Fruit fly (Drosophila melanogaster) whole organism, embryonic: ENCODE data around the gene SMSr.

Source experiments
- Atf-2 ChIP-seq: fragments of 200-800 bp; sonication (Bioruptor generic); optimal IDR thresholded peaks from 2 replicates; lab custom pipeline; 2016; ENCODE audit warnings: missing biosample characterization, missing genetic modification characterization
- Atf6 ChIP-seq: fragments of 200-800 bp; sonication (Bioruptor generic); IDR thresholded peaks from 2 replicates; pipeline ENCODE4 v1.3.6; 2022; ENCODE audit warnings: missing biosample characterization, missing genetic modification characterization
- B-H1 ChIP-seq: fragments of 200-800 bp; sonication (Bioruptor generic); IDR thresholded peaks from 3 replicates; pipeline ENCODE4 v1.3.6; 2022; ENCODE audit warnings: missing biosample characterization, missing genetic modification characterization
- BEAF-32 ChIP-seq: fragments of 200-800 bp; sonication (Bioruptor generic); optimal IDR thresholded peaks from 3 replicates; lab custom pipeline; 2017; ENCODE audit warnings: missing biosample characterization, missing genetic modification characterization, mild to moderate bottlenecking, moderate library complexity, missing genetic modification reagents
- Bgb ChIP-seq: fragments of 200-800 bp; sonication (Bioruptor generic); IDR thresholded peaks from 2 replicates; pipeline ENCODE4 v1.3.6; 2022; ENCODE audit warnings: missing biosample characterization, missing genetic modification characterization; ENCODE audit not compliant: partially characterized antibody
- BtbVII ChIP-seq: fragments of 200-800 bp; sonication (Bioruptor generic); optimal IDR thresholded peaks from 3 replicates; lab custom pipeline; 2017; ENCODE audit warnings: missing biosample characterization, mild to moderate bottlenecking, missing genetic modification characterization
- CG12391 ChIP-seq: fragments of 200-800 bp; sonication (Bioruptor generic); optimal IDR thresholded peaks from 3 replicates; lab custom pipeline; 2018; ENCODE audit warnings: missing biosample characterization, mild to moderate bottlenecking, missing genetic modification characterization, moderate library complexity
- CG12659 ChIP-seq: fragments of 200-800 bp; sonication (Bioruptor generic); optimal IDR thresholded peaks from 3 replicates; lab custom pipeline; 2017; ENCODE audit warnings: mild to moderate bottlenecking, missing biosample characterization, missing genetic modification reagents, missing genetic modification characterization
- CG13287 ChIP-seq: fragments of 200-800 bp; sonication (Bioruptor generic); IDR thresholded peaks from 2 replicates; pipeline ENCODE4 v1.3.6; 2022; ENCODE audit warnings: missing biosample characterization, missing genetic modification characterization; ENCODE audit not compliant: partially characterized antibody
- CG1529 ChIP-seq: fragments of 200-800 bp; sonication (Bioruptor generic); optimal IDR thresholded peaks from 3 replicates; lab custom pipeline; 2018; ENCODE audit warnings: missing biosample characterization, missing genetic modification characterization
- CG15514 ChIP-seq: fragments of 200-800 bp; sonication (Bioruptor generic); optimal IDR thresholded peaks from 3 replicates; lab custom pipeline; 2017; ENCODE audit warnings: missing biosample characterization, missing genetic modification characterization, mild to moderate bottlenecking, moderate library complexity, missing genetic modification reagents
- CG1603 ChIP-seq: fragments of 200-800 bp; sonication (Bioruptor generic); optimal IDR thresholded peaks from 2 replicates; lab custom pipeline; 2019; ENCODE audit warnings: missing biosample characterization, mild to moderate bottlenecking, missing genetic modification characterization, moderate library complexity
- CG17186 ChIP-seq: fragments of 200-800 bp; sonication (Bioruptor generic); optimal IDR thresholded peaks from 3 replicates; lab custom pipeline; 2017; ENCODE audit warnings: missing biosample characterization, missing genetic modification reagents, missing genetic modification characterization
- CG17385 ChIP-seq: fragments of 200-800 bp; sonication (Bioruptor generic); optimal IDR thresholded peaks from 3 replicates; lab custom pipeline; 2018; ENCODE audit warnings: missing biosample characterization, mild to moderate bottlenecking, missing genetic modification characterization
- CG17829 ChIP-seq: fragments of 200-800 bp; optimal IDR thresholded peaks from 2 replicates; lab custom pipeline; 2019; ENCODE audit warnings: missing biosample characterization, mild to moderate bottlenecking, missing genetic modification characterization, moderate library complexity
- CG2116 ChIP-seq: fragments of 200-800 bp; sonication (Bioruptor generic); optimal IDR thresholded peaks from 3 replicates; lab custom pipeline; 2018; ENCODE audit warnings: missing biosample characterization, mild to moderate bottlenecking, missing genetic modification characterization
- CG30020 ChIP-seq: fragments of 200-800 bp; optimal IDR thresholded peaks from 2 replicates; lab custom pipeline; 2019; ENCODE audit warnings: missing biosample characterization, mild to moderate bottlenecking, missing genetic modification characterization, moderate library complexity
- CG32767 ChIP-seq: fragments of 200-800 bp; sonication (Bioruptor generic); IDR thresholded peaks from 2 replicates; pipeline ENCODE4 v1.3.6; 2022; ENCODE audit warnings: missing biosample characterization, missing genetic modification characterization
- CG33557 ChIP-seq: fragments of 200-800 bp; sonication (Bioruptor generic); optimal IDR thresholded peaks from 2 replicates; lab custom pipeline; 2019; ENCODE audit warnings: missing biosample characterization, mild to moderate bottlenecking, missing genetic modification characterization, moderate library complexity
- CG42726 ChIP-seq: fragments of 200-800 bp; sonication (Bioruptor generic); IDR thresholded peaks from 2 replicates; pipeline ENCODE4 v1.3.6; 2022; ENCODE audit warnings: missing biosample characterization, missing genetic modification characterization; ENCODE audit not compliant: partially characterized antibody
- CG4617 ChIP-seq: fragments of 200-800 bp; sonication (Bioruptor generic); optimal IDR thresholded peaks from 3 replicates; lab custom pipeline; 2016; ENCODE audit warnings: missing biosample characterization, missing genetic modification characterization, borderline replicate concordance
- CG8924 ChIP-seq: fragments of 200-800 bp; optimal IDR thresholded peaks from 3 replicates; lab custom pipeline; 2019; ENCODE audit warnings: missing biosample characterization, mild to moderate bottlenecking, missing genetic modification characterization, moderate library complexity
- CG9797 ChIP-seq: fragments of 200-800 bp; sonication (Bioruptor generic); optimal IDR thresholded peaks from 3 replicates; lab custom pipeline; 2018; ENCODE audit warnings: missing biosample characterization, mild to moderate bottlenecking, missing genetic modification characterization
- Dp ChIP-seq: fragments of 200-800 bp; sonication (Bioruptor generic); optimal IDR thresholded peaks from 2 replicates; lab custom pipeline; 2018; ENCODE audit warnings: missing biosample characterization, mild to moderate bottlenecking, missing genetic modification characterization, moderate library complexity
- Drgx ChIP-seq: fragments of 200-800 bp; sonication (Bioruptor generic); IDR thresholded peaks from 2 replicates; pipeline ENCODE4 v1.3.6; 2022; ENCODE audit warnings: missing biosample characterization, missing genetic modification characterization
- Ets97D ChIP-seq: fragments of 200-800 bp; sonication (Bioruptor generic); optimal IDR thresholded peaks from 3 replicates; lab custom pipeline; 2016; ENCODE audit warnings: missing biosample characterization, missing genetic modification characterization
- Fer1 ChIP-seq: fragments of 200-800 bp; sonication (Bioruptor generic); optimal IDR thresholded peaks from 2 replicates; lab custom pipeline; 2017; ENCODE audit warnings: missing biosample characterization, mild to moderate bottlenecking, missing genetic modification characterization
- HLH4C ChIP-seq: fragments of 200-800 bp; sonication (Bioruptor generic); IDR thresholded peaks from 3 replicates; pipeline ENCODE4 v1.3.6; 2022; ENCODE audit warnings: missing biosample characterization, missing genetic modification characterization; ENCODE audit not compliant: partially characterized antibody
- Lhr ChIP-seq: fragments of 200-800 bp; sonication (Bioruptor generic); optimal IDR thresholded peaks from 3 replicates; lab custom pipeline; 2017; ENCODE audit warnings: mild to moderate bottlenecking, missing biosample characterization, missing genetic modification reagents, missing genetic modification characterization
- MBD-R2 ChIP-seq: fragments of 200-800 bp; sonication (Bioruptor generic); IDR thresholded peaks from 2 replicates; pipeline ENCODE4 v1.3.6; 2022; ENCODE audit warnings: missing biosample characterization, missing genetic modification characterization
- MESR4 ChIP-seq: fragments of 200-800 bp; sonication (Bioruptor generic); optimal IDR thresholded peaks from 2 replicates; lab custom pipeline; 2018; ENCODE audit warnings: missing biosample characterization, mild to moderate bottlenecking, missing genetic modification characterization, moderate library complexity
- Med ChIP-seq: fragments of 200-800 bp; sonication (Bioruptor generic); peaks from one replicate; lab custom pipeline; 2016; ENCODE audit warnings: missing biosample characterization, missing genetic modification characterization, mild to moderate bottlenecking, inconsistent platforms, moderate library complexity
- NC2β ChIP-seq: fragments of 200-800 bp; sonication (Bioruptor generic); optimal IDR thresholded peaks from 2 replicates; lab custom pipeline; 2016; ENCODE audit warnings: missing biosample characterization, missing genetic modification characterization
- Nf-YC ChIP-seq: fragments of 200-800 bp; optimal IDR thresholded peaks from 3 replicates; lab custom pipeline; 2019; ENCODE audit warnings: missing biosample characterization, mild to moderate bottlenecking, missing genetic modification characterization, moderate library complexity
- Ssrp ChIP-seq: fragments of 200-800 bp; sonication (Bioruptor generic); optimal IDR thresholded peaks from 2 replicates; lab custom pipeline; 2018; ENCODE audit warnings: missing biosample characterization, mild to moderate bottlenecking, missing genetic modification characterization, moderate library complexity
- Stat92E ChIP-seq, 3 experiments: fragments of >200 bp in 2 of 3; fragments of 200-800 bp in 1 of 3; sonication (Bioruptor generic) in 1 of 3; optimal IDR thresholded peaks; 2 replicates each; lab custom pipeline; 2017 to 2019; ENCODE audit warnings: missing biosample characterization in 3 of 3, missing genetic modification characterization in 3 of 3, mild to moderate bottlenecking in 1 of 3, moderate library complexity in 1 of 3
- Vsx1 ChIP-seq: fragments of 200-800 bp; sonication (Bioruptor generic); optimal IDR thresholded peaks from 2 replicates; lab custom pipeline; 2017; ENCODE audit warnings: missing biosample characterization, mild to moderate bottlenecking, missing genetic modification characterization, missing genetic modification reagents
- bbx ChIP-seq: fragments of 200-800 bp; sonication (Bioruptor generic); IDR thresholded peaks from 2 replicates; pipeline ENCODE4 v1.3.6; 2022; ENCODE audit warnings: missing biosample characterization, missing genetic modification characterization; ENCODE audit not compliant: partially characterized antibody
- bsh ChIP-seq, 2 experiments: fragments of 200-800 bp; sonication (Bioruptor generic); optimal IDR thresholded peaks; 2 replicates each; lab custom pipeline; 2017 to 2018; ENCODE audit warnings: mild to moderate bottlenecking in 2 of 2, missing biosample characterization in 2 of 2, missing genetic modification characterization in 2 of 2, moderate library complexity in 1 of 2
- dati ChIP-seq: fragments of 200-800 bp; sonication (Bioruptor generic); IDR thresholded peaks from 2 replicates; pipeline ENCODE4 v1.3.6; 2022; ENCODE audit warnings: missing biosample characterization, missing genetic modification characterization
- gfzf ChIP-seq: fragments of 200-800 bp; sonication (Bioruptor generic); optimal IDR thresholded peaks from 2 replicates; lab custom pipeline; 2016; ENCODE audit warnings: missing biosample characterization, mild to moderate bottlenecking, missing genetic modification characterization, moderate library complexity
- hkb ChIP-seq, 2 experiments: fragments of 200-800 bp in 1 of 2; fragments of >200 bp in 1 of 2; sonication (Bioruptor generic) in 1 of 2; IDR thresholded peaks in 1 of 2; optimal IDR thresholded peaks in 1 of 2; 2 replicates each; pipeline versions ENCODE4 v1.3.6 to Lab custom; 2017 to 2022; ENCODE audit warnings: missing biosample characterization in 1 of 2, missing genetic modification characterization in 1 of 2
- phol ChIP-seq: fragments of 200-800 bp; sonication (Bioruptor generic); optimal IDR thresholded peaks from 3 replicates; lab custom pipeline; 2018; ENCODE audit warnings: missing biosample characterization, mild to moderate bottlenecking, missing genetic modification characterization, moderate library complexity
- row ChIP-seq: fragments of 200-800 bp; sonication (Bioruptor generic); IDR thresholded peaks from 3 replicates; pipeline ENCODE4 v1.3.6; 2022; ENCODE audit warnings: missing biosample characterization, missing genetic modification characterization
- sens ChIP-seq: fragments of 200-800 bp; sonication (Bioruptor generic); peaks from one replicate; lab custom pipeline; 2016; ENCODE audit warnings: missing biosample characterization, missing genetic modification characterization
- sqz ChIP-seq: fragments of 200-800 bp; sonication (Bioruptor generic); optimal IDR thresholded peaks from 3 replicates; lab custom pipeline; 2018; ENCODE audit warnings: missing biosample characterization, mild to moderate bottlenecking, missing genetic modification characterization
- wek ChIP-seq: fragments of 200-800 bp; sonication (Bioruptor generic); optimal IDR thresholded peaks from 3 replicates; lab custom pipeline; 2018; ENCODE audit warnings: missing biosample characterization, mild to moderate bottlenecking, missing genetic modification characterization, moderate library complexity

Gene SMSr

DNA sequence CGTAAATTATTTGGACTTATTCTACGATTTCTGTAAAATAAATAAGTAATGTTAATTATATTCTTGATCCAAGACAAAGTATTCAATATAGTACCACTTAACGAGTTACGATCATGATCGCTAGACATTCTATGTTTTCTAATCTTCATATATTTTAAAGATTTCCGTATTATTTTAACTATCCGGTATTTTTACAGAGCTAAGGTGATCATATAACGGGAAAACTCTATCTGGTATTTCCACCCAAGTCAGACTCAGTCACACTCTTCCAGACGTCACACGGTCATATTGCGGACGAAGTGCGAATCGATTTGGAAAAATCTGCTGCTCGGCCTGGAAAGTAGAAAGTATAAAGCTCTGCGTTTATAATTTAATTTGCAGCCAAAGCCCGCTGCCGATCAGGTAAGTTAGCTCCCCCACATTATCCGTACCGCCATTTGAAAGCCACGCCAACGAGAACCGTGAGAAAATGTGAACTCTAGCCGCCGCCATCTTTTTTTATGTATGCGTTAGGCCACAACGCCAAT, 42.0 kb downstream of the SMSr start, which contains the start of the genes lark and eco:
Gene lark (plus strand): TSS at position 51 of the 527 bp plus-strand sequence.
Gene eco (minus strand): TSS at position 125 of the 527 bp plus-strand sequence.
- TF ChIP-seq BtbVII (GFP tag; lab: Kevin White, UChicago): peak; percentile 18
- peak; percentile 30 for TF ChIP-seq CG30020 (tag; lab: Kevin White, UChicago)
- peak; percentile 6 for TF ChIP-seq CG15514
- TF ChIP-seq CG17385: peak; percentile 35
- TF ChIP-seq NC2β (GFP tag; lab: Kevin White, UChicago): peak; percentile 4
- peak; percentile 92 for TF ChIP-seq CG9797 (GFP tag; lab: Kevin White, UChicago)
- peak; percentile 4 for TF ChIP-seq Fer1
- TF ChIP-seq HLH4C (GFP tag; lab: Robert Waterston, UW): no peak
- TF ChIP-seq CG13287 (GFP tag; lab: Robert Waterston, UW): peak; percentile 25; the same call in 1 of the 2 replicates
- peak; percentile 4 for TF ChIP-seq CG8924
- TF ChIP-seq dati (GFP tag; lab: Robert Waterston, UW): no peak
- TF ChIP-seq Vsx1 (GFP tag; lab: Kevin White, UChicago): no peak
- no peak for TF ChIP-seq CG17186 (GFP tag; lab: Kevin White, UChicago)
- peak; percentile 1 for TF ChIP-seq Nf-YC (tag; lab: Kevin White, UChicago)
- TF ChIP-seq CG1529: no peak
- peak; percentile 31; the same call in 1 of the 2 replicates for TF ChIP-seq CG42726
- peak; percentile 2 for TF ChIP-seq CG33557 (GFP tag; lab: Kevin White, UChicago)
- peak; percentile 71 for TF ChIP-seq CG12659 (GFP tag; lab: Kevin White, UChicago)
- peak; percentile 23; the same call in 1 of the 2 replicates for TF ChIP-seq MBD-R2 (GFP tag; lab: Robert Waterston, UW)
- no peak for TF ChIP-seq B-H1 (GFP tag; lab: Robert Waterston, UW)
- TF ChIP-seq phol (tag; lab: Kevin White, UChicago): peak; percentile 98
- peak; percentile 42 for TF ChIP-seq BEAF-32
- TF ChIP-seq bsh (GFP tag; optimal IDR thresholded peaks at IDR 0.05; lab: Kevin White, UChicago): peak in 1 of 2 experiments; percentile 17
- TF ChIP-seq Dp (GFP tag; lab: Kevin White, UChicago): peak; percentile 36
- TF ChIP-seq Ssrp (tag; lab: Kevin White, UChicago): no peak
- TF ChIP-seq CG12391: peak; percentile 20
- no peak for TF ChIP-seq hkb (optimal IDR thresholded peaks at IDR 0.05; lab: Kevin White, UChicago)
- TF ChIP-seq hkb (GFP tag; IDR thresholded peaks at IDR 0.05; lab: Robert Waterston, UW): no peak
- peak; percentile 79 for TF ChIP-seq CG4617 (GFP tag; lab: Kevin White, UChicago)
- peak; percentile 1 for TF ChIP-seq Lhr
- no peak for TF ChIP-seq Drgx (GFP tag; lab: Robert Waterston, UW)
- TF ChIP-seq sqz: no peak
- TF ChIP-seq CG17829: peak; percentile 17
- no peak for TF ChIP-seq Atf-2
- TF ChIP-seq CG32767 (GFP tag; lab: Robert Waterston, UW): peak; percentile 98
- TF ChIP-seq CG2116 (GFP tag; lab: Kevin White, UChicago): peak; percentile 44
- TF ChIP-seq Stat92E (GFP tag; optimal IDR thresholded peaks at IDR 0.05; lab: Kevin White, UChicago): peak in 1 of 3 experiments; percentile 4
- peak; percentile 89 for TF ChIP-seq gfzf
- peak; percentile 98 for TF ChIP-seq MESR4 (GFP tag; lab: Kevin White, UChicago)
- peak; percentile 19; the same call in 1 of the 2 replicates for TF ChIP-seq bbx
- TF ChIP-seq sens: peak; percentile 74
- TF ChIP-seq row (GFP tag; lab: Robert Waterston, UW): peak; percentile 37; the same call in 2 of the 3 replicates
- peak; percentile 47; the same call in 1 of the 2 replicates for TF ChIP-seq Bgb (GFP tag; lab: Robert Waterston, UW)
- TF ChIP-seq wek (GFP tag; lab: Kevin White, UChicago): peak; percentile 4
- 0 out of 2 replicates have a peak, but pooled peaks have one; percentile 9 for TF ChIP-seq Atf6
- peak; percentile 44 for TF ChIP-seq Ets97D
- peak; percentile 67 for TF ChIP-seq Med (GFP tag; lab: Kevin White, UChicago)
- peak; percentile 61 for TF ChIP-seq CG1603 (tag; lab: Kevin White, UChicago)
